In genomic region chr3L:8296941-8297340, dm6 we compare ENCODE assay signal across 1 fruit fly cellular context.
A peak's percentile ranks its signal among the peaks of the same experiment; 100 is the strongest.
TF ChIP-seq lines count a peak whose summit lies in the region.

Rab19 (plus strand) TSS chr3L:8297018.

TF ChIP-seq in whole organism, embryonic, 481 proteins besides CTCF, POLR2A, EP300 and RAD21 (continued from another document):
- TF ChIP-seq dm (GFP tag; optimal IDR thresholded peaks at IDR 0.05; lab: Kevin White, UChicago) (no peak), CG15601 (tag; optimal IDR thresholded peaks at IDR 0.05; lab: Kevin White, UChicago) (peak; percentile 48), Nf-YA (GFP tag; IDR thresholded peaks at IDR 0.05; lab: Robert Waterston, UW) (no peak), CG13287 (GFP tag; IDR thresholded peaks at IDR 0.05; lab: Robert Waterston, UW; ENCODE audit: partially characterized antibody) (peak; percentile 97), CG15479 (GFP tag; optimal IDR thresholded peaks at IDR 0.05; lab: Kevin White, UChicago) (no peak), CG16863 (GFP tag; optimal IDR thresholded peaks at IDR 0.05; lab: Kevin White, UChicago) (no peak), CG15514 (GFP tag; optimal IDR thresholded peaks at IDR 0.05; lab: Kevin White, UChicago) (no peak), CG6765 (GFP tag; optimal IDR thresholded peaks at IDR 0.05; lab: Kevin White, UChicago) (no peak), CG1602 (GFP tag; optimal IDR thresholded peaks at IDR 0.05; lab: Kevin White, UChicago) (no peak), p53 (GFP tag; optimal IDR thresholded peaks at IDR 0.05; lab: Kevin White, UChicago) (no peak), sisA (GFP tag; IDR thresholded peaks at IDR 0.05; lab: Robert Waterston, UW) (no peak), Aef1 (GFP tag; IDR thresholded peaks at IDR 0.05; lab: Robert Waterston, UW) (no peak), D (optimal IDR thresholded peaks at IDR 0.05; lab: Kevin White, UChicago) (no peak), D (GFP tag; optimal IDR thresholded peaks at IDR 0.05; lab: Kevin White, UChicago) (no peak), Side (GFP tag; optimal IDR thresholded peaks at IDR 0.05; lab: Kevin White, UChicago) (no peak), stc (GFP tag; IDR thresholded peaks at IDR 0.05; lab: Robert Waterston, UW) (no peak), tna (GFP tag; IDR thresholded peaks at IDR 0.05; lab: Robert Waterston, UW; ENCODE audit: partially characterized antibody) (peak; percentile 89), MESR4 (GFP tag; optimal IDR thresholded peaks at IDR 0.05; lab: Kevin White, UChicago) (peak; percentile 72), CG4617 (GFP tag; optimal IDR thresholded peaks at IDR 0.05; lab: Kevin White, UChicago; ENCODE audit: borderline replicate concordance) (peak; percentile 15), CG17385 (GFP tag; optimal IDR thresholded peaks at IDR 0.05; lab: Kevin White, UChicago) (peak; percentile 36), Mrtf (GFP tag; IDR thresholded peaks at IDR 0.05; lab: Robert Waterston, UW) (no peak), Nf-YC (tag; optimal IDR thresholded peaks at IDR 0.05; lab: Kevin White, UChicago) (no peak), hb (GFP tag; IDR thresholded peaks at IDR 0.05; lab: Robert Waterston, UW; ENCODE audit: partially characterized antibody) (peak; percentile 83), pros (GFP tag; optimal IDR thresholded peaks at IDR 0.05; lab: Kevin White, UChicago) (no peak), Opbp (GFP tag; IDR thresholded peaks at IDR 0.05; lab: Robert Waterston, UW; ENCODE audit: partially characterized antibody) (peak; percentile 72; the same call in 2 of the 3 replicates), ap (GFP tag; IDR thresholded peaks at IDR 0.05; lab: Robert Waterston, UW) (no peak), Myb (GFP tag; optimal IDR thresholded peaks at IDR 0.05; lab: Kevin White, UChicago) (peak; percentile 85), CG1529 (GFP tag; optimal IDR thresholded peaks at IDR 0.05; lab: Kevin White, UChicago) (no peak), CG4424 (GFP tag; optimal IDR thresholded peaks at IDR 0.05; lab: Kevin White, UChicago) (no peak), HmgZ (tag; optimal IDR thresholded peaks at IDR 0.05; lab: Kevin White, UChicago) (peak; percentile 27), Trl (optimal IDR thresholded peaks at IDR 0.05; lab: Kevin White, UChicago) (no peak), Trl (GFP tag; optimal IDR thresholded peaks at IDR 0.05; lab: Kevin White, UChicago) (no peak), CG31365 (tag; optimal IDR thresholded peaks at IDR 0.05; lab: Kevin White, UChicago) (no peak), cg (GFP tag; optimal IDR thresholded peaks at IDR 0.05; lab: Kevin White, UChicago) (no peak), Adf1 (GFP tag; IDR thresholded peaks at IDR 0.05; lab: Robert Waterston, UW) (no peak), sug (tag; optimal IDR thresholded peaks at IDR 0.05; lab: Kevin White, UChicago) (no peak), yki (optimal IDR thresholded peaks at IDR 0.05; lab: Kevin White, UChicago) (no peak), NC2α (GFP tag; optimal IDR thresholded peaks at IDR 0.05; lab: Kevin White, UChicago) (no peak), CG7745 (tag; optimal IDR thresholded peaks at IDR 0.05; lab: Kevin White, UChicago) (no peak), crp (GFP tag; optimal IDR thresholded peaks at IDR 0.05; lab: Kevin White, UChicago) (peak; percentile 24 to 89), maf-S (GFP tag; optimal IDR thresholded peaks at IDR 0.05; lab: Kevin White, UChicago) (no peak), CG18262 (tag; optimal IDR thresholded peaks at IDR 0.05; lab: Kevin White, UChicago) (no peak), CG14710 (tag; optimal IDR thresholded peaks at IDR 0.05; lab: Kevin White, UChicago) (peak; percentile 93), CG1603 (tag; optimal IDR thresholded peaks at IDR 0.05; lab: Kevin White, UChicago) (no peak), trh (GFP tag; optimal IDR thresholded peaks at IDR 0.05; lab: Kevin White, UChicago) (no peak), gcm (GFP tag; optimal IDR thresholded peaks at IDR 0.05; lab: Kevin White, UChicago) (no peak), Dp (GFP tag; optimal IDR thresholded peaks at IDR 0.05; lab: Kevin White, UChicago) (peak; percentile 61), Bgb (GFP tag; IDR thresholded peaks at IDR 0.05; lab: Robert Waterston, UW; ENCODE audit: partially characterized antibody) (peak; percentile 81), cas (GFP tag; IDR thresholded peaks at IDR 0.05; lab: Robert Waterston, UW) (no peak), CG3163 (GFP tag; optimal IDR thresholded peaks at IDR 0.05; lab: Kevin White, UChicago) (no peak), CG12744 (GFP tag; optimal IDR thresholded peaks at IDR 0.05; lab: Kevin White, UChicago) (no peak), CG2129 (GFP tag; IDR thresholded peaks at IDR 0.05; lab: Robert Waterston, UW; ENCODE audit: partially characterized antibody) (peak; percentile 87), stwl (tag; optimal IDR thresholded peaks at IDR 0.05; lab: Kevin White, UChicago) (peak; percentile 57)
